Worm (Caenorhabditis elegans) whole organism, early embryonic: ENCODE measurements around the gene srw-20.

Experiments
- B0310.2 ChIP-seq: sonication (generic microtip); optimal IDR thresholded peaks from 2 replicates; lab custom pipeline; 2016; ENCODE audit warnings: mild to moderate bottlenecking, missing genetic modification characterization, missing compliant biosample characterization
- F13C5.2 ChIP-seq: sonication (generic microtip); optimal IDR thresholded peaks from 2 replicates; lab custom pipeline; 2017; ENCODE audit warnings: mild to moderate bottlenecking, missing genetic modification characterization, inconsistent platforms, missing compliant biosample characterization
- aly-1 ChIP-seq: sonication (generic microtip); optimal IDR thresholded peaks from 2 replicates; lab custom pipeline; 2016; ENCODE audit warnings: missing genetic modification characterization, missing compliant biosample characterization
- ama-1 ChIP-seq: fragments of 150-350 bp; optimal IDR thresholded peaks from 2 replicates; lab custom pipeline; 2014
- ceh-13 ChIP-seq: fragments of 200-800 bp; sonication (Bioruptor generic); optimal IDR thresholded peaks from 2 replicates; lab custom pipeline; 2018; ENCODE audit warnings: mild to moderate bottlenecking, missing genetic modification characterization, missing compliant biosample characterization
- ceh-36 ChIP-seq: sonication (generic microtip); optimal IDR thresholded peaks from 2 replicates; lab custom pipeline; 2016; ENCODE audit warnings: missing genetic modification characterization, inconsistent platforms, missing compliant biosample characterization
- ets-7 ChIP-seq: sonication (generic microtip); optimal IDR thresholded peaks from 2 replicates; lab custom pipeline; 2016; ENCODE audit warnings: missing genotype, missing genetic modification characterization, missing compliant biosample characterization
- flt-1 ChIP-seq: fragments of 200-800 bp; sonication (Bioruptor generic); IDR thresholded peaks from 2 replicates; pipeline ENCODE4 v1.3.6; 2022; ENCODE audit warnings: missing genetic modification characterization, missing compliant biosample characterization
- hmbx-1 ChIP-seq: sonication (generic microtip); optimal IDR thresholded peaks from 2 replicates; lab custom pipeline; 2016; ENCODE audit warnings: mild to moderate bottlenecking, missing genetic modification characterization, missing compliant biosample characterization
- hmg-4 ChIP-seq: fragments of 200-800 bp; sonication (Bioruptor generic); optimal IDR thresholded peaks from 2 replicates; lab custom pipeline; 2018; ENCODE audit warnings: mild to moderate bottlenecking, missing genetic modification characterization, missing compliant biosample characterization
- hnd-1 ChIP-seq: sonication (generic microtip); optimal IDR thresholded peaks from 2 replicates; lab custom pipeline; 2016; ENCODE audit warnings: missing genetic modification characterization, missing compliant biosample characterization
- pes-1 ChIP-seq: fragments of 200-800 bp; sonication (Bioruptor generic); IDR thresholded peaks from 2 replicates; pipeline ENCODE4 v1.3.6; 2022; ENCODE audit warnings: missing genetic modification reagents, missing genetic modification characterization, missing compliant biosample characterization
- scrt-1 ChIP-seq: fragments of 200-800 bp; sonication (Bioruptor generic); IDR thresholded peaks from 2 replicates; pipeline ENCODE4 v1.3.6; 2022; ENCODE audit warnings: missing genetic modification characterization, missing compliant biosample characterization
- sea-1 ChIP-seq: fragments of 200-800 bp; sonication (Bioruptor generic); conservative IDR thresholded peaks from 2 replicates; pipeline ENCODE4 v1.3.6; 2022; ENCODE audit warnings: missing genetic modification characterization, missing compliant biosample characterization
- tbx-11 ChIP-seq: fragments of 200-800 bp; sonication (Bioruptor generic); IDR thresholded peaks from 2 replicates; pipeline ENCODE4 v1.3.6; 2022; ENCODE audit warnings: missing genetic modification characterization, missing compliant biosample characterization
- tbx-37 ChIP-seq: fragments of 200-800 bp; sonication (Bioruptor generic); conservative IDR thresholded peaks from 2 replicates; pipeline ENCODE4 v1.3.6; 2022; ENCODE audit warnings: missing genetic modification reagents, missing genetic modification characterization, missing compliant biosample characterization
- tra-4 ChIP-seq: sonication (generic microtip); optimal IDR thresholded peaks from 2 replicates; lab custom pipeline; 2017; ENCODE audit warnings: missing genetic modification characterization, missing compliant biosample characterization

srw-20 gene

ce11 chrV:17079795-17080194 lies at the start of gene srw-20:
srw-20 (minus strand) TSS chrV:17079895.
- no peak for TF ChIP-seq scrt-1
- TF ChIP-seq pes-1: no peak
- no peak for TF ChIP-seq aly-1

DNA sequence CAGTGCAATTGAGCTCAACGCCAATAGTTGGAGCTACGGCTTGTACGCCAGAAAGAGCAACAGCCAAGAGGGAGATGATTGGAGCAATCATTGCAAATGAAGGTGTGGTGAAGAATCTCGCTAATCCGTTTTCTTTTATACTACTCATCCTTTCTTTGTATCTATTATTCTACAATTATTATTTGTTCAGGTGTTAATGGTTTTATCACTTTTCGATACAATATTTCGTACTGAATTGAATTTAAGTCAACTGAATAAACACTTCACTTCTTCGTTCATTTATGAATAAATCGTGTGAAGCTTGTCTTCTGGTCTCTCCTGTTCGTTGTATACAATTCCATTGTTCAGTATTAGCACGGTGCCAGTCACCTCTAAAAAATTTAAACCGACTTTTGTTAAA lies 28.6 kb upstream of the srw-20 start, which contains the start of gene ZK218.11:
Gene ZK218.11 (minus strand): TSS at position 101 of the 400 bp plus-strand sequence.
- no peak for TF ChIP-seq hnd-1 (tag; lab: Kevin White, UChicago)

DNA sequence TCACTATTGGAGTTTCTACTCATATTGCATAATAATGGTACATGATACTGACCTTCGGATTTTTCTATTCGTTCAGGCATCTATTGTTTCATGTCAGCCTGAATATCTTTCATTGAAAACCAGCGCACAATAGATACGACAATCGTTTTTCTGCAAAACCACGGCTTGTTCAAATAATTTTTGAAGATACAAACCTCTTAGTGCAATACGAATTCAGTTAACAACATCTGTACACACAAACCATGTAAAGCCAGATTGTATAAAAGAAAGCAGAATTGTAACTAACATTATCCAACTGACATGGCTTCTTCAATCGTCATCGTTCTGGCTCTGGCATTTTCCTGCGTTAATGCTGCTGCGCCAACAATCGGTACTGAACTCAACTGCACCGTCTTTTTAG lies 25.8 kb upstream of the srw-20 start, which contains the start of gene ZK218.7:
Gene ZK218.7 (plus strand): TSS at position 301 of the 400 bp plus-strand sequence.
- TF ChIP-seq aly-1 (no peak), flt-1 (GFP tag; lab: Robert Waterston, UW) (no peak), ceh-36 (no peak), tbx-37 (GFP tag; lab: Robert Waterston, UW) (no peak), scrt-1 (no peak), hmbx-1 (tag; lab: Kevin White, UChicago) (no peak), B0310.2 (no peak), hmg-4 (GFP tag; lab: Kevin White, UChicago) (no peak), sea-1 (GFP tag; lab: Robert Waterston, UW) (no peak), tra-4 (no peak), pes-1 (no peak), ets-7 (no peak), F13C5.2 (no peak), ceh-13 (GFP tag; lab: Kevin White, UChicago) (no peak), tbx-11 (GFP tag; lab: Robert Waterston, UW) (no peak)

ce11 chrV:17104527-17104926 lies 24.8 kb upstream of the srw-20 start, which contains the start of gene nhr-248:
nhr-248 (minus strand) TSS chrV:17104627.
- TF ChIP-seq scrt-1 (no peak), sea-1 (GFP tag; lab: Robert Waterston, UW) (no peak), F13C5.2 (no peak)

DNA sequence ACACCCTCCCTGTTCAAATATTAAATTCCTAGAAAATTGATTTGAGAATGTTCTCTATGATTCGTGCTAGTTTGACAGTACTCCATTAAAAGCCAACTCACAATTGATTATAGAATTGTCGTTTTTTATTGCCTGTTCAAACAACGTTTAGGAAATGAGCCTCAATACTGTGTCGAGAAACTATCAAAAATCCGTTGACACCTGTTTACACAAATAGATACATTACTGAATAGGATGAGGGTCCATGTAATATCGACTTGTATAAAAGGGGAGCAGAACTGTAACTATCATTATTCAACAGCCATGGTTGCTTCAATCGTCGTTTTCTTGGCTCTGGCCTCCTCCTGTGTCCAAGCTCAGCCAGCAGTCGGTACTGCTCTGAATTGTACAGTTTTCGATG lies 21.1 kb upstream of the srw-20 start, which contains the start of gene ZK218.5:
Gene ZK218.5 (plus strand): TSS at position 301 of the 400 bp plus-strand sequence.
- TF ChIP-seq hmg-4 (GFP tag; lab: Kevin White, UChicago): no peak
- no peak for TF ChIP-seq hmbx-1 (tag; lab: Kevin White, UChicago)
- no peak for TF ChIP-seq F13C5.2
- TF ChIP-seq tra-4: no peak
- no peak for TF ChIP-seq scrt-1
- TF ChIP-seq ceh-36: no peak
- TF ChIP-seq ama-1 (lab: Kevin White, UChicago): no peak

DNA sequence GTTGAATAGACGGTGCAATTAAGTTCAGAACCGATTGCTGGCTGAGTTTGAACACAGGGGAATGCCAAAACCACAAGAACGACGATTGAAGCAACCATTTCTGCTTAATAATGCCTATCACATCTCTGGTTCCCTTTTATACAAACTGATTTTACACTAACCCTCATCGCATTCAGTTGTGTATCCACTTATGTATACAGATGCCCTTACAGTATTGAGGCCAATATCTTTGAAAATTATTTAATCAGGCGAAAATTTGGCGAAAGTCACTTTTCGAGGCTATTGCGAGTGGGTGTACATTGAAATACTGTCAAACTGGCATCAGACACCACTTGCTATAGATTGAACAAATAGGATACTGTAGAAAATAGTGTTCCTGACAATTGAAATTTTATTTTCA lies 19.0 kb upstream of the srw-20 start, which contains the start of the genes ZK218.3 and ZK218.4:
Gene ZK218.3 (minus strand): TSS at position 101 of the 400 bp plus-strand sequence.
Gene ZK218.4 (plus strand): TSS at position 186 of the 400 bp plus-strand sequence.
- no peak for TF ChIP-seq tbx-37 (GFP tag; lab: Robert Waterston, UW)
- no peak for TF ChIP-seq ama-1 (lab: Kevin White, UChicago)
- no peak for TF ChIP-seq flt-1 (GFP tag; lab: Robert Waterston, UW)
- no peak for TF ChIP-seq F13C5.2
- no peak for TF ChIP-seq hmbx-1 (tag; lab: Kevin White, UChicago)
- TF ChIP-seq ceh-13 (GFP tag; lab: Kevin White, UChicago): no peak
- TF ChIP-seq sea-1 (GFP tag; lab: Robert Waterston, UW): no peak
- no peak for TF ChIP-seq scrt-1
- no peak for TF ChIP-seq pes-1
- TF ChIP-seq ets-7: no peak
- TF ChIP-seq hmg-4 (GFP tag; lab: Kevin White, UChicago): no peak
- TF ChIP-seq B0310.2: no peak

DNA sequence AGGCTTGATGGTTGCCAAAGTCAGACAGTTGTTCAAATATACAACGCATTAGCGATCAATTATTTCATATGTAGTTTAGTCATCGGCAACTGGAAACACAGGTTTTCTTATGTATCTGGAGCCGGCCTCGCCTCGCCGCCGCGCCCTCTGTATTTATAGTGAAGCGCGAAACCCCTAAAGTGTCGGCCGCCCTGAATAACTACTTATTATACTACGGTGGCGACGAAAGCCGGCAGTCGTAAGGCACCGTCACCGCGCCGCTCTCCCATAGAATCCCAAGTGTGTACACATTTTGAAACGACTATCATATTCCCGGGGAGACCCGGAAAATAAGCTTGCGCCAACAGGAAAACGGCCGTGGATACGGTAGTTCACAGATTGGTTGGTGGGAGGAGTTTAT lies 14.9 kb upstream of the srw-20 start:
- TF ChIP-seq B0310.2 (no peak), tbx-11 (GFP tag; lab: Robert Waterston, UW) (no peak)

ce11 chrV:17092262-17092661 lies 12.6 kb upstream of the srw-20 start, which contains the start of gene ZK218.1:
ZK218.1 (plus strand) TSS chrV:17092562.
- TF ChIP-seq ceh-13 (GFP tag; lab: Kevin White, UChicago) (no peak), hnd-1 (tag; lab: Kevin White, UChicago) (no peak), scrt-1 (no peak), tbx-11 (GFP tag; lab: Robert Waterston, UW) (no peak), tra-4 (no peak), hmbx-1 (tag; lab: Kevin White, UChicago) (no peak), flt-1 (GFP tag; lab: Robert Waterston, UW) (no peak), sea-1 (GFP tag; lab: Robert Waterston, UW) (no peak), ama-1 (lab: Kevin White, UChicago) (no peak), ceh-36 (no peak), tbx-37 (GFP tag; lab: Robert Waterston, UW) (no peak), B0310.2 (no peak), aly-1 (no peak), ets-7 (no peak), pes-1 (no peak), hmg-4 (GFP tag; lab: Kevin White, UChicago) (no peak)

DNA sequence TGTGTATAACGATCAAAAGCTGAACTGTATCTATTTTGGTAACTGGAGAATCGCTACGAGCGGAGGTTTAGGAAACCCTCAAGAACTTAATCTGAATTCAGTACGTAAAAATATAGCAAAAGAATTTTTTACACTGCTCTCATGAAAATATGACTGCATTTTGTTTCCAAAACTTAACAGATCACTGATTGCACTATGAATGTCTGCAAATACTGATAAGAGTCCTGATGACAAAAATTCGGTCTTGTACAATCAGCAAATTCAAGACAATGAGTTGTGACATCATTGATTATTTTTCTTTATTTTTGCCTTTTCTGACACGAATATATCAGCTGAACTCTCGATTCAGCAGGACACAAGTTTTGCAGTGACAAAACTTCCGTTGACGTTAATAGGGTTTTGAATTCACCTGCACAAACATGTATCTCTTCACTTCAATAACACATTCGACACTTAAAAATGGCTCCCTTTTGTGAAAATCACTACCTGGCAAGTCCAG lies 10.3 kb upstream of the srw-20 start, which contains the start of gene srh-237:
Gene srh-237 (plus strand): TSS at position 449 of the 499 bp plus-strand sequence.
- TF ChIP-seq B0310.2 (no peak), scrt-1 (no peak), tbx-37 (GFP tag; lab: Robert Waterston, UW) (no peak), hmbx-1 (tag; lab: Kevin White, UChicago) (no peak), tra-4 (no peak), ceh-13 (GFP tag; lab: Kevin White, UChicago) (no peak)
